Fruit fly (Drosophila melanogaster) whole organism, embryonic: ENCODE data around the gene Uch-L5R.

Source experiments
- CG10462 ChIP-seq: fragments of 200-800 bp; sonication (Bioruptor generic); optimal IDR thresholded peaks from 2 replicates; lab custom pipeline; 2016; ENCODE audit warnings: missing biosample characterization, missing genetic modification characterization
- CG10654 ChIP-seq: fragments of 200-800 bp; sonication (Bioruptor generic); optimal IDR thresholded peaks from 2 replicates; lab custom pipeline; 2016; ENCODE audit warnings: missing biosample characterization, missing genetic modification characterization
- CG11504 ChIP-seq: fragments of 200-800 bp; sonication (Bioruptor generic); optimal IDR thresholded peaks from 3 replicates; lab custom pipeline; 2019; ENCODE audit warnings: missing biosample characterization, mild to moderate bottlenecking, missing genetic modification characterization, moderate library complexity
- CG12299 ChIP-seq: fragments of 200-800 bp; sonication (Bioruptor generic); optimal IDR thresholded peaks from 2 replicates; lab custom pipeline; 2018; ENCODE audit warnings: missing biosample characterization, mild to moderate bottlenecking, missing genetic modification characterization
- CG13424 ChIP-seq: fragments of 200-800 bp; sonication (Bioruptor generic); optimal IDR thresholded peaks from 2 replicates; lab custom pipeline; 2019; ENCODE audit warnings: missing biosample characterization, mild to moderate bottlenecking, missing genetic modification characterization, moderate library complexity
- CG13894 ChIP-seq: fragments of 200-800 bp; sonication (Bioruptor generic); optimal IDR thresholded peaks from 3 replicates; lab custom pipeline; 2018; ENCODE audit warnings: missing biosample characterization, mild to moderate bottlenecking, missing genetic modification characterization, moderate library complexity
- CG16779 ChIP-seq: fragments of 200-800 bp; sonication (Bioruptor generic); IDR thresholded peaks from 2 replicates; pipeline ENCODE4 v1.3.6; 2022; ENCODE audit warnings: missing biosample characterization, missing genetic modification characterization
- CG18011 ChIP-seq: fragments of 200-800 bp; sonication (Bioruptor generic); optimal IDR thresholded peaks from 2 replicates; lab custom pipeline; 2017; ENCODE audit warnings: missing biosample characterization, missing genetic modification characterization, mild to moderate bottlenecking, moderate library complexity, missing genotype
- CG2199 ChIP-seq: fragments of 200-800 bp; sonication (Bioruptor generic); IDR thresholded peaks from 3 replicates; pipeline ENCODE4 v1.3.6; 2022; ENCODE audit warnings: missing biosample characterization, missing genetic modification characterization
- CG2712 ChIP-seq: fragments of 200-800 bp; optimal IDR thresholded peaks from 3 replicates; lab custom pipeline; 2019; ENCODE audit warnings: missing biosample characterization, mild to moderate bottlenecking, missing genetic modification characterization, moderate library complexity
- CG31224 ChIP-seq: fragments of 200-800 bp; sonication (Bioruptor generic); IDR thresholded peaks from 2 replicates; pipeline ENCODE4 v1.3.6; 2022; ENCODE audit warnings: missing biosample characterization, missing genetic modification characterization
- CG31441 ChIP-seq: fragments of 200-800 bp; sonication (Bioruptor generic); IDR thresholded peaks from 2 replicates; pipeline ENCODE4 v1.3.6; 2022; ENCODE audit warnings: missing biosample characterization, missing genetic modification characterization
- CG3163 ChIP-seq: fragments of 200-800 bp; sonication (Bioruptor generic); optimal IDR thresholded peaks from 3 replicates; lab custom pipeline; 2016; ENCODE audit warnings: missing biosample characterization, missing genetic modification characterization
- CG33557 ChIP-seq: fragments of 200-800 bp; sonication (Bioruptor generic); optimal IDR thresholded peaks from 2 replicates; lab custom pipeline; 2019; ENCODE audit warnings: missing biosample characterization, mild to moderate bottlenecking, missing genetic modification characterization, moderate library complexity
- CG3726 ChIP-seq: fragments of 200-800 bp; sonication (Bioruptor generic); IDR thresholded peaks from 3 replicates; pipeline ENCODE4, ENCODE4 v1.3.6; 2022; ENCODE audit warnings: missing biosample characterization, missing genetic modification characterization
- CG3995 ChIP-seq: fragments of 200-800 bp; sonication (Bioruptor generic); optimal IDR thresholded peaks from 3 replicates; lab custom pipeline; 2016; ENCODE audit warnings: missing biosample characterization, missing genetic modification characterization
- CG7556 ChIP-seq: fragments of 200-800 bp; sonication (Bioruptor generic); optimal IDR thresholded peaks from 2 replicates; lab custom pipeline; 2017; ENCODE audit warnings: missing biosample characterization, mild to moderate bottlenecking, missing genetic modification characterization
- CkIIα-i1 ChIP-seq: fragments of 200-800 bp; sonication (Bioruptor generic); IDR thresholded peaks from 2 replicates; pipeline ENCODE4 v1.3.6; 2022; ENCODE audit warnings: missing biosample characterization, missing genetic modification characterization
- CrebB ChIP-seq: fragments of 200-800 bp; sonication (Bioruptor generic); optimal IDR thresholded peaks from 3 replicates; lab custom pipeline; 2018; ENCODE audit warnings: missing biosample characterization, mild to moderate bottlenecking, missing genetic modification characterization
- Dip3 ChIP-seq: fragments of 200-800 bp; sonication (Bioruptor generic); optimal IDR thresholded peaks from 3 replicates; lab custom pipeline; 2016; ENCODE audit warnings: missing biosample characterization, missing genetic modification characterization
- ERR ChIP-seq: fragments of 200-800 bp; sonication (Bioruptor generic); optimal IDR thresholded peaks from 2 replicates; lab custom pipeline; 2016; ENCODE audit warnings: missing biosample characterization, missing genetic modification characterization
- Eip74EF ChIP-seq, 2 experiments: fragments of 200-800 bp in 1 of 2; fragments of >200 bp in 1 of 2; sonication (Bioruptor generic) in 1 of 2; optimal IDR thresholded peaks; 2 replicates each; lab custom pipeline; 2017 to 2019; ENCODE audit warnings: missing biosample characterization in 2 of 2, missing genetic modification characterization in 2 of 2, mild to moderate bottlenecking in 1 of 2, moderate library complexity in 1 of 2
- H2.0 ChIP-seq: fragments of 200-800 bp; sonication (Bioruptor generic); IDR thresholded peaks from 2 replicates; pipeline ENCODE4 v1.3.6; 2022; ENCODE audit warnings: missing biosample characterization, missing genetic modification characterization
- HHEX ChIP-seq: fragments of 200-800 bp; sonication (Bioruptor generic); optimal IDR thresholded peaks from 3 replicates; lab custom pipeline; 2017; ENCODE audit warnings: missing biosample characterization, mild to moderate bottlenecking, missing genetic modification characterization, missing genetic modification reagents
- Jarid2 ChIP-seq: fragments of 200-800 bp; sonication (Bioruptor generic); optimal IDR thresholded peaks from 3 replicates; lab custom pipeline; 2017; ENCODE audit warnings: mild to moderate bottlenecking, missing biosample characterization, missing genetic modification reagents, missing genetic modification characterization
- MBD-R2 ChIP-seq: fragments of 200-800 bp; sonication (Bioruptor generic); IDR thresholded peaks from 2 replicates; pipeline ENCODE4 v1.3.6; 2022; ENCODE audit warnings: missing biosample characterization, missing genetic modification characterization
- NC2β ChIP-seq: fragments of 200-800 bp; sonication (Bioruptor generic); optimal IDR thresholded peaks from 2 replicates; lab custom pipeline; 2016; ENCODE audit warnings: missing biosample characterization, missing genetic modification characterization
- Neu2 ChIP-seq: fragments of 200-800 bp; sonication (Bioruptor generic); optimal IDR thresholded peaks from 3 replicates; lab custom pipeline; 2016; ENCODE audit warnings: missing biosample characterization, missing genetic modification characterization, borderline replicate concordance
- Oli ChIP-seq: fragments of 200-800 bp; sonication (Bioruptor generic); optimal IDR thresholded peaks from 2 replicates; lab custom pipeline; 2018; ENCODE audit warnings: missing biosample characterization, mild to moderate bottlenecking, missing genetic modification characterization, moderate library complexity
- Side ChIP-seq: fragments of 200-800 bp; sonication (Bioruptor generic); optimal IDR thresholded peaks from 2 replicates; lab custom pipeline; 2016; ENCODE audit warnings: missing biosample characterization, missing genetic modification characterization
- Vsx1 ChIP-seq: fragments of 200-800 bp; sonication (Bioruptor generic); optimal IDR thresholded peaks from 2 replicates; lab custom pipeline; 2017; ENCODE audit warnings: missing biosample characterization, mild to moderate bottlenecking, missing genetic modification characterization, missing genetic modification reagents
- YL-1 ChIP-seq: fragments of 200-800 bp; sonication (Bioruptor generic); optimal IDR thresholded peaks from 3 replicates; lab custom pipeline; 2017; ENCODE audit warnings: missing biosample characterization, mild to moderate bottlenecking, missing genetic modification characterization
- ap ChIP-seq: fragments of 200-800 bp; sonication (Bioruptor generic); IDR thresholded peaks from 2 replicates; pipeline ENCODE4 v1.3.6; 2022; ENCODE audit warnings: missing biosample characterization, missing genetic modification characterization
- bowl ChIP-seq: fragments of 200-800 bp; sonication (Bioruptor generic); IDR thresholded peaks from 2 replicates; pipeline ENCODE4 v1.3.6; 2022; ENCODE audit warnings: missing biosample characterization, missing genetic modification characterization
- corto ChIP-seq: fragments of 200-800 bp; sonication (Bioruptor generic); optimal IDR thresholded peaks from 2 replicates; lab custom pipeline; 2016; ENCODE audit warnings: missing biosample characterization, mild to moderate bottlenecking, missing genetic modification characterization, moderate library complexity
- croc ChIP-seq: fragments of 200-800 bp; sonication (Bioruptor generic); conservative IDR thresholded peaks from 3 replicates; pipeline ENCODE4 v1.3.6; 2022; ENCODE audit warnings: missing biosample characterization, missing genetic modification characterization
- dimm ChIP-seq: fragments of 200-800 bp; sonication (Bioruptor generic); IDR thresholded peaks from 2 replicates; pipeline ENCODE4 v1.3.6; 2022; ENCODE audit warnings: missing biosample characterization, missing genetic modification characterization
- fru ChIP-seq: fragments of >200 bp; optimal IDR thresholded peaks from 2 replicates; lab custom pipeline; 2017
- gem ChIP-seq: fragments of 200-800 bp; sonication (Bioruptor generic); optimal IDR thresholded peaks from 2 replicates; lab custom pipeline; 2019; ENCODE audit warnings: missing biosample characterization, mild to moderate bottlenecking, missing genetic modification characterization, moderate library complexity
- gsb ChIP-seq: fragments of 200-800 bp; sonication (Bioruptor generic); IDR thresholded peaks from 2 replicates; pipeline ENCODE4 v1.3.6; 2022; ENCODE audit warnings: missing biosample characterization, missing genetic modification characterization
- hb ChIP-seq: fragments of 200-800 bp; sonication (Bioruptor generic); IDR thresholded peaks from 3 replicates; pipeline ENCODE4 v1.3.6; 2022; ENCODE audit warnings: missing biosample characterization, missing genetic modification characterization; ENCODE audit not compliant: partially characterized antibody
- jigr1 ChIP-seq: fragments of 200-800 bp; sonication (Bioruptor generic); IDR thresholded peaks from 3 replicates; pipeline ENCODE4 v1.3.6; 2022; ENCODE audit warnings: missing biosample characterization, missing genetic modification characterization
- ken ChIP-seq: fragments of 200-800 bp; sonication (Bioruptor generic); IDR thresholded peaks from 3 replicates; pipeline ENCODE4 v1.3.6; 2022; ENCODE audit warnings: missing biosample characterization, missing genetic modification characterization
- mirr ChIP-seq: fragments of 200-800 bp; sonication (Bioruptor generic); optimal IDR thresholded peaks from 3 replicates; lab custom pipeline; 2018; ENCODE audit warnings: missing biosample characterization, mild to moderate bottlenecking, missing genetic modification characterization
- ranshi ChIP-seq: fragments of 200-800 bp; sonication (Bioruptor generic); IDR thresholded peaks from 2 replicates; pipeline ENCODE4 v1.3.6; 2022; ENCODE audit warnings: missing biosample characterization, missing genetic modification characterization
- rib ChIP-seq: fragments of 200-800 bp; sonication (Bioruptor generic); IDR thresholded peaks from 2 replicates; pipeline ENCODE4 v1.3.6; 2022; ENCODE audit warnings: missing biosample characterization, missing genetic modification characterization
- scrt ChIP-seq: fragments of 200-800 bp; sonication (Bioruptor generic); optimal IDR thresholded peaks from 2 replicates; lab custom pipeline; 2018; ENCODE audit warnings: missing biosample characterization, mild to moderate bottlenecking, missing genetic modification characterization, moderate library complexity
- tio ChIP-seq: fragments of 200-800 bp; sonication (Bioruptor generic); optimal IDR thresholded peaks from 2 replicates; lab custom pipeline; 2017; ENCODE audit warnings: missing biosample characterization, missing genetic modification characterization, inconsistent platforms
- twi ChIP-seq: fragments of 200-800 bp; optimal IDR thresholded peaks from 2 replicates; lab custom pipeline; 2019; ENCODE audit warnings: missing biosample characterization, mild to moderate bottlenecking, missing genetic modification characterization, moderate library complexity
- unpg ChIP-seq: fragments of 200-800 bp; sonication (Bioruptor generic); optimal IDR thresholded peaks from 3 replicates; lab custom pipeline; 2018; ENCODE audit warnings: missing biosample characterization, mild to moderate bottlenecking, missing genetic modification characterization, moderate library complexity
- usp ChIP-seq: fragments of >200 bp; optimal IDR thresholded peaks from 2 replicates; lab custom pipeline; 2017; ENCODE audit warnings: missing biosample characterization, missing genetic modification characterization
- vfl ChIP-seq: fragments of 200-800 bp; sonication (Bioruptor generic); optimal IDR thresholded peaks from 2 replicates; lab custom pipeline; 2016; ENCODE audit warnings: missing biosample characterization, missing genetic modification characterization

Uch-L5R gene

DNA sequence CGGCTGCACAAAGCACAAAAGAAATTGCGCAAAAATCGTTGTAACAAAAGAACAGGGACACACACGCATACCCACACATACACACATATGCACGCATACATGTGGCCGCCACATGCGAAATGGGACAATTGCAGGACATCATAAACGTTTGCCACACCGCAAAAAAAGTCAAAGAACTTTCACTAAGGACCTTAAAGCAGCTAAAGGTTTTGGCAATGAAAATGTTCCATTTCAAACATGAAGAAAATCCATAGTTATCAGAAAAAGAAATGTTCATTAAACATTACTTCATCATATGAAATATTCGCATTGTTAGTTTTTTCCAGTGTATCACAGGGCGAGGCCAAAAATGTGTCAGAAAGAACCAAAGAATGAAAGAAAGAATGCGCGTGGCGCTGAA is 25.8 kb upstream of the Uch-L5R start (continued):
- no peak for TF ChIP-seq bowl
- TF ChIP-seq CG2712: peak; percentile 29
- no peak for TF ChIP-seq mirr (GFP tag; lab: Kevin White, UChicago)
- no peak for TF ChIP-seq Side
- peak; percentile 50 for TF ChIP-seq gem (tag; lab: Kevin White, UChicago)
- no peak for TF ChIP-seq CG18011 (GFP tag; lab: Kevin White, UChicago)
- no peak for TF ChIP-seq Jarid2 (GFP tag; lab: Kevin White, UChicago)
- no peak for TF ChIP-seq jigr1 (GFP tag; lab: Robert Waterston, UW)
- TF ChIP-seq Vsx1 (GFP tag; lab: Kevin White, UChicago): no peak
- TF ChIP-seq CG3163: no peak
- no peak for TF ChIP-seq CkIIα-i1 (GFP tag; lab: Robert Waterston, UW)
- no peak for TF ChIP-seq fru (lab: Kevin White, UChicago)
- TF ChIP-seq Oli (tag; lab: Kevin White, UChicago): peak; percentile 3
- TF ChIP-seq MBD-R2 (GFP tag; lab: Robert Waterston, UW): no peak
- TF ChIP-seq CG10654 (GFP tag; lab: Kevin White, UChicago): no peak
- peak; percentile 35; the same call in 1 of the 2 replicates for TF ChIP-seq CG31441
- TF ChIP-seq NC2β (GFP tag; lab: Kevin White, UChicago): no peak
- no peak for TF ChIP-seq CG13424
- no peak for TF ChIP-seq croc (GFP tag; lab: Robert Waterston, UW)
- TF ChIP-seq CG3726 (GFP tag; lab: Robert Waterston, UW): no peak
- no peak for TF ChIP-seq hb (GFP tag; lab: Robert Waterston, UW)
- no peak for TF ChIP-seq vfl (GFP tag; lab: Kevin White, UChicago)
- no peak for TF ChIP-seq ap (GFP tag; lab: Robert Waterston, UW)
- no peak for TF ChIP-seq CG2199 (GFP tag; lab: Robert Waterston, UW)
- TF ChIP-seq CG13894 (tag; lab: Kevin White, UChicago): no peak
- no peak for TF ChIP-seq CG10462 (GFP tag; lab: Kevin White, UChicago)
- no peak for TF ChIP-seq HHEX (GFP tag; lab: Kevin White, UChicago)
- TF ChIP-seq usp (GFP tag; lab: Kevin White, UChicago): no peak
- peak; percentile 54 for TF ChIP-seq twi (tag; lab: Kevin White, UChicago)
- TF ChIP-seq Eip74EF (GFP tag; optimal IDR thresholded peaks at IDR 0.05; lab: Kevin White, UChicago): no peak
- no peak for TF ChIP-seq ERR (GFP tag; lab: Kevin White, UChicago)
- TF ChIP-seq CrebB (tag; lab: Kevin White, UChicago): no peak
- no peak for TF ChIP-seq tio (GFP tag; lab: Kevin White, UChicago)
- TF ChIP-seq CG16779 (GFP tag; lab: Robert Waterston, UW): no peak
- TF ChIP-seq CG31224 (GFP tag; lab: Robert Waterston, UW): no peak
- no peak for TF ChIP-seq corto
- peak; percentile 10; the same call in 1 of the 2 replicates for TF ChIP-seq H2.0 (GFP tag; lab: Robert Waterston, UW)
- no peak for TF ChIP-seq gsb (GFP tag; lab: Robert Waterston, UW)
- peak; percentile 31 for TF ChIP-seq CG7556 (GFP tag; lab: Kevin White, UChicago)
- 0 out of 2 replicates have a peak, but pooled peaks have one; percentile 7 for TF ChIP-seq ranshi (GFP tag; lab: Robert Waterston, UW)
- TF ChIP-seq CG33557 (GFP tag; lab: Kevin White, UChicago): no peak
- TF ChIP-seq unpg: no peak
- peak; percentile 54 for TF ChIP-seq CG11504 (tag; lab: Kevin White, UChicago)
- TF ChIP-seq rib (GFP tag; lab: Robert Waterston, UW): no peak
- TF ChIP-seq ken: no peak
- no peak for TF ChIP-seq YL-1
- TF ChIP-seq Neu2 (GFP tag; lab: Kevin White, UChicago): no peak
- no peak for TF ChIP-seq CG12299 (tag; lab: Kevin White, UChicago)
- TF ChIP-seq dimm: no peak
- TF ChIP-seq scrt (GFP tag; lab: Kevin White, UChicago): no peak
- no peak for TF ChIP-seq CG3995 (GFP tag; lab: Kevin White, UChicago)
- TF ChIP-seq Dip3 (GFP tag; lab: Kevin White, UChicago): no peak
